Fruit fly (Drosophila melanogaster) whole organism: Measurements from ENCODE around the gene Sodh2.

Experiments used
- CG8478 ChIP-seq: fragments of >200 bp; optimal IDR thresholded peaks from 2 replicates; lab custom pipeline; 2018; ENCODE audit warnings: inconsistent platforms
- EcR ChIP-seq, 2 experiments: fragments of >200 bp; optimal IDR thresholded peaks; 2 replicates each; lab custom pipeline; 2017; ENCODE audit warnings: missing biosample characterization in 2 of 2, missing genetic modification characterization in 2 of 2, missing genetic modification reagents in 2 of 2
- usp ChIP-seq: fragments of >200 bp; optimal IDR thresholded peaks from 2 replicates; lab custom pipeline; 2017; ENCODE audit warnings: missing biosample characterization, missing genetic modification characterization, mixed read lengths

dm6 chr3R:10870561-10870960 is 5.6 kb upstream of the Sodh2 start:
- TF ChIP-seq usp (GFP tag; lab: Kevin White, UChicago), result no peak
- no peak for TF ChIP-seq EcR (GFP tag; optimal IDR thresholded peaks at IDR 0.05; lab: Kevin White, UChicago)
- TF ChIP-seq CG8478, result no peak
